Worm (Caenorhabditis elegans): ENCODE results near the gene Y51A2B.9.

Y51A2B.9 gene

DNA sequence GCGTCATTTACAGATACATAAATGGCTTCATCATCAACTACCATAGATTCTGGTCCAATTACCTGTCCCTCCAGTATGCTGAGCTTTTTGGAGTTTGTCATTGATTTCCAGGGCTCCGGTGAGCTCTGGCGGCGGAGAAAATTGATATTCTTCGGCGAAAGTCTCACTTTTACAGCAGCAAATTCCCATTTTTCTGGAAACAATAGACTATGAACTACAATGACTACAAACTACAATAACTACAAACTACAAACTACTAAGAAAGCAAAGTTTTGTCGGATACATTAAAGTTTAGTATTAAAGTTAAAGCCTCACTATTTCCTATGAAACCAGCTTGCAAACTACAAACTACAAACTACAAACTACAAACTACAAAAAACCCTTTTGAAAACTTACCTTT is 39.8 kb downstream of the Y51A2B.9 start, which contains the start of gene C08E8.2:
Gene C08E8.2, minus strand, starts transcription at position 101 of the 400 bp plus-strand sequence.
- TF ChIP-seq C17E4.6 (GFP tag; IDR thresholded peaks at IDR 0.05) (no peak), ceh-100 (GFP tag; IDR thresholded peaks at IDR 0.05) (no peak), xnd-1 (tag; optimal IDR thresholded peaks at IDR 0.05) (no peak), aptf-3 (GFP tag; IDR thresholded peaks at IDR 0.05) (no peak), B0019.2 (GFP tag; conservative IDR thresholded peaks at IDR 0.05) (no peak), egl-44 (GFP tag; IDR thresholded peaks at IDR 0.05) (no peak), hlh-12 (tag; optimal IDR thresholded peaks at IDR 0.05) (no peak), ekl-4 (GFP tag; IDR thresholded peaks at IDR 0.05) (no peak), attf-3 (GFP tag; conservative IDR thresholded peaks at IDR 0.05) (no peak), lag-1 (GFP tag; IDR thresholded peaks at IDR 0.05) (no peak), chd-7 (tag; optimal IDR thresholded peaks at IDR 0.05) (no peak), ets-4 (GFP tag; optimal IDR thresholded peaks at IDR 0.05) (no peak), tlf-1 (GFP tag; optimal IDR thresholded peaks at IDR 0.05) (no peak), dpff-1 (tag; optimal IDR thresholded peaks at IDR 0.05) (no peak), nhr-120 (GFP tag; IDR thresholded peaks at IDR 0.05) (no peak), attf-5 (GFP tag; optimal IDR thresholded peaks at IDR 0.05) (no peak), Y67H2A.10 (GFP tag; conservative IDR thresholded peaks at IDR 0.05) (no peak), ztf-6 (GFP tag; IDR thresholded peaks at IDR 0.05) (no peak), gei-17 (GFP tag; optimal IDR thresholded peaks at IDR 0.05) (no peak)

DNA sequence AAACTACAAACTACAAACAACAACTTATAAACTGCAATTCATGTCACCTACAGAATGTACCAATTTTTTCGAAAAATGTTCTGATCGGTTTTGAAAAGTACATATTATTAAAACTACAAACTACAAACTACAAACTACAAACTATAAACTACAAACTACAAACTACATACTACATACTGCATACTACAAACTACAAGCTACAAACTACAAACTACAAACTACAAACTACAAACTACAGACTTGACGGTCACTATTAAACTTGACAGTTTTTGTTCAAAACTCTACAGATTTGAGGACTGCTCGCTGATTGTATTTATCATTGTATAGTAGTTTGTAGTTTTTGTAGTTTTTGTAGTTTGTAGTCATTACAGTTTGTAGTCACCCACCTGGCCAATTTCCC is 41.2 kb downstream of the Y51A2B.9 start:
- TF ChIP-seq lsl-1 (GFP tag; optimal IDR thresholded peaks at IDR 0.05), result no peak
- TF ChIP-seq Y53F4B.3 (GFP tag; IDR thresholded peaks at IDR 0.05), result no peak
- TF ChIP-seq gei-17 (GFP tag; optimal IDR thresholded peaks at IDR 0.05), result no peak
- no peak for TF ChIP-seq athp-1 (tag; optimal IDR thresholded peaks at IDR 0.05)
- no peak for TF ChIP-seq lir-1 (GFP tag; conservative IDR thresholded peaks at IDR 0.05)
- no peak for TF ChIP-seq sdz-38 (tag; optimal IDR thresholded peaks at IDR 0.05)
- TF ChIP-seq attf-5 (GFP tag; optimal IDR thresholded peaks at IDR 0.05), result no peak
- no peak for TF ChIP-seq ztf-6 (GFP tag; IDR thresholded peaks at IDR 0.05)
- no peak for TF ChIP-seq rpc-1 (optimal IDR thresholded peaks at IDR 0.05)
- TF ChIP-seq rpc-1 (tag; optimal IDR thresholded peaks at IDR 0.05), result no peak
- TF ChIP-seq snpc-1.3 (tag; optimal IDR thresholded peaks at IDR 0.05; ENCODE audit: insufficient read depth), result no peak
- no peak for TF ChIP-seq F39B2.1 (GFP tag; IDR thresholded peaks at IDR 0.05)
- no peak for TF ChIP-seq somi-1 (GFP tag; optimal IDR thresholded peaks at IDR 0.05)
- no peak for TF ChIP-seq snpc-3.4 (tag; optimal IDR thresholded peaks at IDR 0.05)
- no peak for TF ChIP-seq aptf-2 (GFP tag; conservative IDR thresholded peaks at IDR 0.05)
- TF ChIP-seq T26A5.8 (tag; optimal IDR thresholded peaks at IDR 0.05), result no peak
- no peak for TF ChIP-seq zim-3 (tag; optimal IDR thresholded peaks at IDR 0.05)
- TF ChIP-seq snpc-4 (GFP tag; optimal IDR thresholded peaks at IDR 0.05), result no peak
- no peak for TF ChIP-seq snpc-4 (tag; optimal IDR thresholded peaks at IDR 0.05)
- no peak for TF ChIP-seq mcd-1 (GFP tag; IDR thresholded peaks at IDR 0.05)
- TF ChIP-seq hmg-1.2 (GFP tag; IDR thresholded peaks at IDR 0.05), result no peak
- TF ChIP-seq F10E7.11 (tag; optimal IDR thresholded peaks at IDR 0.05), result no peak

DNA sequence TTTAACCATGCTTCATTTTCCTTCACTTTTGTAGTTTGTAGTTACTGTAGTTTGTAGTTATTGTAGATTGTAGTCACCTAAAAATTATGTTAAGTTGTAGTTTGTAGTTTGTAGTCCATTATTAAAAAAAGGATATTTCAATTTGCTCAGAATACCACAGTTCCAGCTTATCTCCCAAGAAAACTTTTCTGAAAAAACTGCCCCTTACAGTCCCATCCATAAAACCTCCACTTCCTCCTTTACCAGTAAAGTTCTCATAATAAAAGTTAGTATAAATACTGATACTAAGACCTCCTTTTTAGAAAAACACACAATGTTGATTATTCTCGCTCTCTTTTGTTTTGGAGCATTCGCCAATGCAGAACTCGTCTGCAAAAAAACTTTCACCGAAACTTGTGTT is 44.8 kb downstream of the Y51A2B.9 start, which contains the start of gene C08E8.11:
Gene C08E8.11, plus strand, starts transcription at position 301 of the 400 bp plus-strand sequence.
- TF ChIP-seq F10E7.11 (tag; optimal IDR thresholded peaks at IDR 0.05) (no peak), hlh-12 (tag; optimal IDR thresholded peaks at IDR 0.05) (no peak), ceh-79 (tag; optimal IDR thresholded peaks at IDR 0.05) (no peak), die-1 (tag; optimal IDR thresholded peaks at IDR 0.05) (no peak)

Measured in whole organism, young adult.